Worm (Caenorhabditis elegans) whole organism, young adult: ENCODE data around the gene T23G7.3.

Experiments
- B0035.1 ChIP-seq: sonication (generic microtip); optimal IDR thresholded peaks from 2 replicates; lab custom pipeline; 2016; ENCODE audit warnings: missing genetic modification characterization, mild to moderate bottlenecking, missing compliant biosample characterization, missing genotype, missing genetic modification reagents
- B0336.3 ChIP-seq: fragments of 200-800 bp; sonication (Bioruptor generic); IDR thresholded peaks from 2 replicates; pipeline ENCODE4 v1.3.6; 2022; ENCODE audit warnings: missing genetic modification characterization, missing compliant biosample characterization
- F39B2.1 ChIP-seq: fragments of 200-800 bp; sonication (Bioruptor generic); IDR thresholded peaks from 2 replicates; pipeline ENCODE4 v1.3.6; 2022; ENCODE audit warnings: missing genetic modification reagents, missing genetic modification characterization, missing compliant biosample characterization
- K12H6.12 ChIP-seq: fragments of 200-800 bp; sonication (Bioruptor generic); optimal IDR thresholded peaks from 2 replicates; lab custom pipeline; 2018; ENCODE audit warnings: mild to moderate bottlenecking, missing genetic modification characterization, missing compliant biosample characterization
- ZK185.1 ChIP-seq: sonication (generic microtip); optimal IDR thresholded peaks from 2 replicates; lab custom pipeline; 2016; ENCODE audit warnings: mild to moderate bottlenecking, missing genetic modification characterization, missing compliant biosample characterization; ENCODE audit not compliant: poor library complexity, severe bottlenecking
- akir-1 ChIP-seq: fragments of 200-800 bp; sonication (Bioruptor generic); optimal IDR thresholded peaks from 2 replicates; lab custom pipeline; 2018; ENCODE audit warnings: mild to moderate bottlenecking, missing genetic modification characterization, moderate library complexity, missing compliant biosample characterization
- attf-5 ChIP-seq: fragments of 200-800 bp; sonication (Bioruptor generic); optimal IDR thresholded peaks from 2 replicates; lab custom pipeline; 2018; ENCODE audit warnings: mild to moderate bottlenecking, missing genetic modification characterization, missing compliant biosample characterization
- ceh-40 ChIP-seq: fragments of 200-800 bp; sonication (Bioruptor generic); IDR thresholded peaks from 2 replicates; pipeline ENCODE4 v1.3.6; 2022; ENCODE audit warnings: missing genetic modification characterization, missing compliant biosample characterization
- ceh-91 ChIP-seq: fragments of 200-800 bp; sonication (Bioruptor generic); IDR thresholded peaks from 2 replicates; pipeline ENCODE4 v1.3.6; 2022; ENCODE audit warnings: missing genetic modification reagents, missing genetic modification characterization, missing compliant biosample characterization
- ets-4 ChIP-seq: fragments of 200-800 bp; sonication (Bioruptor generic); optimal IDR thresholded peaks from 2 replicates; lab custom pipeline; 2018; ENCODE audit warnings: mild to moderate bottlenecking, missing genetic modification characterization, missing compliant biosample characterization
- hlh-26 ChIP-seq: fragments of 200-800 bp; sonication (Bioruptor generic); conservative IDR thresholded peaks from 2 replicates; pipeline ENCODE4 v1.3.6; 2022; ENCODE audit warnings: missing genetic modification reagents, missing genetic modification characterization, missing compliant biosample characterization
- hrde-1 ChIP-seq: sonication (generic microtip); optimal IDR thresholded peaks from 2 replicates; lab custom pipeline; 2016; ENCODE audit warnings: missing genetic modification characterization, mild to moderate bottlenecking, missing compliant biosample characterization, moderate library complexity, missing genotype, missing genetic modification reagents, borderline replicate concordance
- hsf-1 ChIP-seq: fragments of 200-800 bp; sonication (Bioruptor generic); IDR thresholded peaks from 2 replicates; pipeline ENCODE4 v1.3.6; 2022; ENCODE audit warnings: missing genetic modification reagents, missing genetic modification characterization, missing compliant biosample characterization
- lin-35 ChIP-seq, 3 experiments: fragments of 150-350 bp in 2 of 3; sonication (generic microtip) in 1 of 3; optimal IDR thresholded peaks; 2 replicates each; lab custom pipeline; 2014 to 2018; ENCODE audit warnings: missing biosample characterization in 3 of 3, missing genetic modification characterization in 3 of 3, missing genetic modification reagents in 3 of 3
- lin-40 ChIP-seq: sonication (generic microtip); optimal IDR thresholded peaks from 2 replicates; lab custom pipeline; 2016; ENCODE audit warnings: missing genetic modification characterization, mild to moderate bottlenecking, missing compliant biosample characterization, missing genotype, missing genetic modification reagents
- madf-10 ChIP-seq: sonication (generic microtip); optimal IDR thresholded peaks from 2 replicates; lab custom pipeline; 2016; ENCODE audit warnings: mild to moderate bottlenecking, missing genetic modification characterization, missing compliant biosample characterization
- mxl-1 ChIP-seq: sonication (generic microtip); optimal IDR thresholded peaks from 2 replicates; lab custom pipeline; 2016; ENCODE audit warnings: missing genetic modification characterization, missing compliant biosample characterization
- nhr-80 ChIP-seq: sonication (generic microtip); optimal IDR thresholded peaks from 2 replicates; lab custom pipeline; 2016; ENCODE audit warnings: missing genetic modification characterization, missing compliant biosample characterization
- pbrm-1 ChIP-seq: fragments of 200-800 bp; sonication (Bioruptor generic); IDR thresholded peaks from 2 replicates; pipeline ENCODE4 v1.3.6; 2022; ENCODE audit warnings: missing genetic modification reagents, missing genetic modification characterization, missing compliant biosample characterization
- repo-1 ChIP-seq: sonication (generic microtip); optimal IDR thresholded peaks from 2 replicates; lab custom pipeline; 2017; ENCODE audit warnings: mild to moderate bottlenecking, missing genetic modification characterization, missing compliant biosample characterization
- rpc-1 ChIP-seq, 2 experiments: fragments of 150-350 bp in 1 of 2; sonication (generic microtip) in 1 of 2; optimal IDR thresholded peaks; 2 replicates each; lab custom pipeline; 2014 to 2018; ENCODE audit warnings: missing biosample characterization in 1 of 2, missing genetic modification characterization in 1 of 2, missing genetic modification reagents in 1 of 2, missing genotype in 1 of 2
- snpc-1.1 ChIP-seq: sonication (generic microtip); optimal IDR thresholded peaks from 2 replicates; lab custom pipeline; 2017; ENCODE audit warnings: missing genetic modification characterization, mild to moderate bottlenecking, missing compliant biosample characterization, antibody characterized with exemption, moderate library complexity, missing genotype, missing genetic modification reagents; ENCODE audit not compliant: insufficient read depth
- somi-1 ChIP-seq: fragments of 200-800 bp; sonication (Bioruptor generic); optimal IDR thresholded peaks from 2 replicates; lab custom pipeline; 2018; ENCODE audit warnings: mild to moderate bottlenecking, missing genetic modification characterization, missing compliant biosample characterization
- sptf-2 ChIP-seq: fragments of 200-800 bp; sonication (Bioruptor generic); optimal IDR thresholded peaks from 2 replicates; lab custom pipeline; 2018; ENCODE audit warnings: mild to moderate bottlenecking, missing genetic modification characterization, missing compliant biosample characterization
- tbp1 ChIP-seq: fragments of 200-800 bp; sonication (Bioruptor generic); optimal IDR thresholded peaks from 2 replicates; lab custom pipeline; 2018; ENCODE audit warnings: mild to moderate bottlenecking, missing genetic modification characterization, missing compliant biosample characterization
- unc-62 ChIP-seq: fragments of 150-350 bp; optimal IDR thresholded peaks from 2 replicates; lab custom pipeline; 2014; ENCODE audit warnings: missing biosample characterization, missing genetic modification reagents, missing genetic modification characterization
- ztf-22 ChIP-seq: fragments of 200-800 bp; sonication (Bioruptor generic); optimal IDR thresholded peaks from 2 replicates; lab custom pipeline; 2018; ENCODE audit warnings: mild to moderate bottlenecking, missing genetic modification characterization, moderate library complexity, missing compliant biosample characterization
- ztf-26 ChIP-seq: sonication (generic microtip); optimal IDR thresholded peaks from 2 replicates; lab custom pipeline; 2017; ENCODE audit warnings: missing genetic modification characterization, missing compliant biosample characterization

Gene T23G7.3

ce11 chrII:9128132-9128531 is 39.5 kb downstream of the T23G7.3 start (continued):
- peak; percentile 32 for TF ChIP-seq tbp1
- TF ChIP-seq somi-1 = peak; percentile 55
- peak; percentile 36 for TF ChIP-seq madf-10 (tag; lab: Kevin White, UChicago)
- TF ChIP-seq lin-40 (tag; lab: Kevin White, UChicago) = peak; percentile 57
- TF ChIP-seq lin-35 (GFP tag; optimal IDR thresholded peaks at IDR 0.05; lab: Kevin White, UChicago) = peak in 1 of 3 experiments; percentile 35
- no peak for TF ChIP-seq mxl-1 (tag; lab: Kevin White, UChicago)
- TF ChIP-seq hsf-1 (GFP tag; lab: Robert Waterston, UW) = peak; percentile 92
- no peak for TF ChIP-seq ceh-91 (GFP tag; lab: Robert Waterston, UW)
- TF ChIP-seq ztf-26 = peak; percentile 47

ce11 chrII:9127379-9127778 is 40.3 kb downstream of the T23G7.3 start:
- TF ChIP-seq lin-35 (GFP tag; optimal IDR thresholded peaks at IDR 0.05; lab: Kevin White, UChicago) = no peak
- TF ChIP-seq hrde-1 (tag; lab: Kevin White, UChicago) = no peak
- no peak for TF ChIP-seq ceh-91 (GFP tag; lab: Robert Waterston, UW)

ce11 chrII:9126965-9127364 is 40.7 kb downstream of the T23G7.3 start:
- TF ChIP-seq B0035.1 (tag; lab: Kevin White, UChicago) = no peak
- TF ChIP-seq ztf-22 = no peak
- TF ChIP-seq repo-1 (tag; lab: Kevin White, UChicago) = no peak
- TF ChIP-seq ets-4 = no peak
- no peak for TF ChIP-seq F39B2.1 (GFP tag; lab: Robert Waterston, UW)
- no peak for TF ChIP-seq ceh-91 (GFP tag; lab: Robert Waterston, UW)
- TF ChIP-seq pbrm-1 (GFP tag; lab: Robert Waterston, UW) = no peak
- no peak for TF ChIP-seq sptf-2
- no peak for TF ChIP-seq attf-5 (GFP tag; lab: Kevin White, UChicago)

ce11 chrII:9125007-9125406 is 42.6 kb downstream of the T23G7.3 start:
- TF ChIP-seq nhr-80 (tag; lab: Kevin White, UChicago) (peak; percentile 12), B0336.3 (GFP tag; lab: Robert Waterston, UW) (no peak), ztf-22 (no peak), unc-62 (GFP tag; lab: Kevin White, UChicago) (no peak)

- no peak for TF ChIP-seq hlh-26 (GFP tag; lab: Robert Waterston, UW)
These were observed 43.3 kb downstream of the T23G7.3 start for ce11 chrII:9124353-9124752.

- TF ChIP-seq attf-5 (GFP tag; lab: Kevin White, UChicago) (no peak), akir-1 (GFP tag; lab: Kevin White, UChicago) (no peak), snpc-1.1 (tag; lab: Kevin White, UChicago) (no peak), B0035.1 (tag; lab: Kevin White, UChicago) (no peak), rpc-1 (optimal IDR thresholded peaks at IDR 0.05; lab: Kevin White, UChicago) (no peak), rpc-1 (tag; optimal IDR thresholded peaks at IDR 0.05; lab: Kevin White, UChicago) (no peak), ceh-40 (GFP tag; lab: Robert Waterston, UW) (no peak)
These were observed 46.6 kb downstream of the T23G7.3 start for ce11 chrII:9120813-9121554.

- TF ChIP-seq ZK185.1 (peak; percentile 42), K12H6.12 (tag; lab: Kevin White, UChicago) (no peak)
These were observed 47.3 kb downstream of the T23G7.3 start for ce11 chrII:9120329-9120728.
